Worm (Caenorhabditis elegans): ENCODE data around the gene C34C12.8.

DNA sequence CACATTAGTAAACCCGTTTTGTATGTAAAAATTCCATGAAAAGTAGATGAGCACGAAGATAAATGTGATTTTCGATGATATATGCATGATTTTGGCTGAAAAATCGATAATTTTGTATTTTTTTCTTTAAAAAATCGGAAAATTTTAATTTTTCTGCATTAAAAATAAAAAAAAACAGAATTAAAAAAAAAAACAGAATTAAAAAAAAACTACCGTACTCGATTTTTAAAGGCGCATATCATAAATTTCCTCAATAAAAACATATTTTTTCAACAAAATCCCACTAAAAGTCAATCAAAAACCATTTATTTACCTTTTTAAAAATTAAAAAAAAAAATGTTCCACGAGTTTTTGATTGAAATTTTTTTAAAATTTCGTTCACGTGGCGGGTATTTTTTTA is 32.9 kb downstream of the C34C12.8 start, which contains the start of gene gly-14:
- TF ChIP-seq klf-2 (GFP tag; conservative IDR thresholded peaks at IDR 0.05) (no peak), flt-1 (GFP tag; IDR thresholded peaks at IDR 0.05) (no peak), ztf-29 (GFP tag; IDR thresholded peaks at IDR 0.05) (no peak)

Data from whole organism, midembryonic.